Worm (Caenorhabditis elegans) whole organism, L2 larva: Measurements from ENCODE around the gene Y54G2A.48.

ENCODE experiments used
- ama-1 ChIP-seq: fragments of 150-350 bp; optimal IDR thresholded peaks from 2 replicates; lab custom pipeline; 2018; ENCODE audit warnings: inconsistent platforms
- dmd-4 ChIP-seq: sonication (generic microtip); optimal IDR thresholded peaks from 2 replicates; lab custom pipeline; 2017; ENCODE audit warnings: missing biosample characterization, missing genetic modification characterization
- egl-27 ChIP-seq: sonication (generic microtip); optimal IDR thresholded peaks from 3 replicates; lab custom pipeline; 2017; ENCODE audit warnings: missing biosample characterization, missing genetic modification reagents, missing genetic modification characterization
- lin-11 ChIP-seq: fragments of 150-350 bp; sonication (generic microtip); optimal IDR thresholded peaks from 2 replicates; lab custom pipeline; 2014; ENCODE audit warnings: missing biosample characterization, missing genetic modification characterization, inconsistent platforms, mixed read lengths
- mdl-1 ChIP-seq, 2 experiments: fragments of 150-350 bp in 1 of 2; sonication (generic microtip) in 1 of 2; optimal IDR thresholded peaks; 2 replicates each; lab custom pipeline; 2017; ENCODE audit warnings: missing biosample characterization in 2 of 2, missing genetic modification characterization in 2 of 2
- nhr-21 ChIP-seq: fragments of 150-350 bp; optimal IDR thresholded peaks from 2 replicates; lab custom pipeline; 2014; ENCODE audit warnings: missing biosample characterization, missing genetic modification characterization
- nhr-237 ChIP-seq: fragments of 150-350 bp; optimal IDR thresholded peaks from 2 replicates; lab custom pipeline; 2014; ENCODE audit warnings: missing biosample characterization, missing genetic modification characterization
- peb-1 ChIP-seq: fragments of 150-350 bp; optimal IDR thresholded peaks from 2 replicates; lab custom pipeline; 2014; ENCODE audit warnings: missing biosample characterization, missing genetic modification characterization
- unc-39 ChIP-seq: fragments of 150-350 bp; optimal IDR thresholded peaks from 2 replicates; lab custom pipeline; 2014; ENCODE audit warnings: missing biosample characterization, missing genetic modification characterization
- unc-62 ChIP-seq: fragments of 150-350 bp; optimal IDR thresholded peaks from 2 replicates; lab custom pipeline; 2014; ENCODE audit warnings: missing biosample characterization, missing genetic modification reagents, missing genetic modification characterization

DNA sequence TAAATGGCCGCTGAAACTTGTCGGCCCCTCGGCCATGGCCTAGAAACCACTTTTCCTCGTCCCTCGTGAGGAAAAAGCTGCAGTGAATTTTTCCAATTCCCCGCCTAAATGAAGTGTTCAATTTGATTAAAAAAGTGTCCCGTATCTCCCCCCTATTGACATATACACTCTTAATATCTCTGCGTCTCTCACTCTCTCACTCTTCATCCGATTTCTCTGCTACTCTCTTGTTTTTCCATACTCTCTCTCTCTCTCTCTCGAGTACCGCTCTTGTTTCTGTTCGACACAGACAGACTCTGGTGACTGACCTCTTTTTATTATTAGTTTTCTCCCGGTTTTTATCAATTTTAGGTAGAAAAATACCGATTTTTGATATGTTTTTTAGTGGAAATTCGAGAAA is 47.4 kb downstream of the Y54G2A.48 start:
- TF ChIP-seq dmd-4 (no peak), nhr-237 (no peak), unc-39 (tag; lab: Kevin White, UChicago) (no peak), peb-1 (tag; lab: Kevin White, UChicago) (no peak), unc-62 (GFP tag; lab: Kevin White, UChicago) (no peak), nhr-21 (tag; lab: Kevin White, UChicago) (no peak), lin-11 (tag; lab: Kevin White, UChicago) (no peak), ama-1 (no peak), egl-27 (no peak), mdl-1 (tag; optimal IDR thresholded peaks at IDR 0.05; lab: Kevin White, UChicago) (no peak)
